Worm (Caenorhabditis elegans): Measurements from ENCODE around the gene sdz-9.

sdz-9 gene

ce11 chrII:2754595-2754994 lies 18.8 kb downstream of the sdz-9 start:
- TF ChIP-seq pqm-1 (tag; optimal IDR thresholded peaks at IDR 0.05) (no peak), nfya-1 (tag; optimal IDR thresholded peaks at IDR 0.05) (no peak), eyg-1 (tag; optimal IDR thresholded peaks at IDR 0.05) (no peak), gmeb-2 (tag; optimal IDR thresholded peaks at IDR 0.05) (no peak), elt-4 (tag; optimal IDR thresholded peaks at IDR 0.05) (peak; percentile 29)

ce11 chrII:2752999-2753398 lies 20.4 kb downstream of the sdz-9 start, which contains the start of gene F29A7.3:
Gene F29A7.3 (plus strand): TSS chrII:2753299.
- TF ChIP-seq ceh-48 (tag; optimal IDR thresholded peaks at IDR 0.05) = peak; percentile 8
- TF ChIP-seq ahr-1 (tag; optimal IDR thresholded peaks at IDR 0.05) = no peak

DNA sequence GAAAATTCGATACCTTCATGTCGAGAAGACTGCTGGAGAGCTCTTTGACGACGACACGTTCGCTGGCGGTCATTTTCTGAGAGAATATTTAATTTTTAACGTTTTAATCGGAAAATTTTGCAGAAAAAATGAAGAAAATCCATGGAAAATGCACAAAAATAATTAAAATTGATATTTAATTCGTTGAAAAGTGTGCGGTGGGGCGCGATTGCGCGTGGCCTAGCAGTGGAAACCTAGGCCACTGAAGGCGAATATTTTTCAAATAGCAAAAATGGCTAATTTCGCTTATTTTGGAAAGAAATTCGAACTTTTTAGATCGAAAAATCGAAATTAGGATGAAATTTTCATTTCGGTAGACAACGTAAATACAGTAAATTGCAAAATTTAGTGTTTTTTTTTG lies 20.9 kb downstream of the sdz-9 start, which contains the start of gene F29A7.6:
Gene F29A7.6 (minus strand): TSS at position 76 of the 400 bp plus-strand sequence.
- TF ChIP-seq F13H6.1 (tag; optimal IDR thresholded peaks at IDR 0.05) (peak; percentile 2), tbx-7 (tag; optimal IDR thresholded peaks at IDR 0.05) (peak; percentile 68), fax-1 (tag; optimal IDR thresholded peaks at IDR 0.05) (peak; percentile 32), K02D7.2 (tag; optimal IDR thresholded peaks at IDR 0.05) (no peak), ceh-30 (tag; optimal IDR thresholded peaks at IDR 0.05) (peak; percentile 16), C08G9.2 (tag; optimal IDR thresholded peaks at IDR 0.05) (peak; percentile 81), ceh-2 (tag; optimal IDR thresholded peaks at IDR 0.05) (peak; percentile 75), ceh-31 (tag; optimal IDR thresholded peaks at IDR 0.05) (peak; percentile 85), unc-42 (tag; optimal IDR thresholded peaks at IDR 0.05) (peak; percentile 81), che-1 (tag; optimal IDR thresholded peaks at IDR 0.05) (peak; percentile 2), eyg-1 (tag; optimal IDR thresholded peaks at IDR 0.05) (peak; percentile 4), madf-2 (tag; optimal IDR thresholded peaks at IDR 0.05) (no peak), zip-5 (tag; optimal IDR thresholded peaks at IDR 0.05) (peak; percentile 51), ets-4 (tag; optimal IDR thresholded peaks at IDR 0.05) (peak; percentile 68), dmd-4 (tag; optimal IDR thresholded peaks at IDR 0.05; ENCODE audit: borderline replicate concordance) (no peak), ttx-3 (tag; optimal IDR thresholded peaks at IDR 0.05) (no peak), lin-11 (tag; optimal IDR thresholded peaks at IDR 0.05) (no peak), tbx-2 (tag; optimal IDR thresholded peaks at IDR 0.05) (peak; percentile 77), sdc-2 (tag; optimal IDR thresholded peaks at IDR 0.05) (no peak), hlh-6 (tag; optimal IDR thresholded peaks at IDR 0.05) (no peak), nfya-1 (tag; optimal IDR thresholded peaks at IDR 0.05) (peak; percentile 24), ceh-19 (GFP tag; optimal IDR thresholded peaks at IDR 0.05) (no peak), ceh-34 (tag; optimal IDR thresholded peaks at IDR 0.05) (peak; percentile 43), Y22D7AL.16 (tag; optimal IDR thresholded peaks at IDR 0.05) (no peak), lim-6 (tag; optimal IDR thresholded peaks at IDR 0.05) (peak; percentile 17), ceh-14 (tag; optimal IDR thresholded peaks at IDR 0.05) (peak; percentile 69)

- TF ChIP-seq eyg-1 (tag; optimal IDR thresholded peaks at IDR 0.05) (no peak), mec-3 (tag; optimal IDR thresholded peaks at IDR 0.05; ENCODE audit: borderline replicate concordance) (no peak), hlh-15 (tag; optimal IDR thresholded peaks at IDR 0.05) (no peak), fkh-6 (tag; optimal IDR thresholded peaks at IDR 0.05) (no peak), lim-6 (tag; optimal IDR thresholded peaks at IDR 0.05) (no peak), unc-86 (tag; optimal IDR thresholded peaks at IDR 0.05) (no peak), ceh-45 (GFP tag; IDR thresholded peaks at IDR 0.05) (no peak), che-1 (tag; optimal IDR thresholded peaks at IDR 0.05) (no peak), ceh-9 (tag; optimal IDR thresholded peaks at IDR 0.05) (no peak), dmd-4 (tag; optimal IDR thresholded peaks at IDR 0.05; ENCODE audit: borderline replicate concordance) (no peak), hlh-6 (tag; optimal IDR thresholded peaks at IDR 0.05) (no peak), elt-2 (tag; optimal IDR thresholded peaks at IDR 0.05) (no peak), gmeb-2 (tag; optimal IDR thresholded peaks at IDR 0.05) (no peak), fkh-10 (GFP tag; optimal IDR thresholded peaks at IDR 0.05) (no peak), ceh-31 (tag; optimal IDR thresholded peaks at IDR 0.05) (no peak), ttx-3 (tag; optimal IDR thresholded peaks at IDR 0.05) (no peak), T23F11.4 (GFP tag; optimal IDR thresholded peaks at IDR 0.05) (no peak), madf-2 (tag; optimal IDR thresholded peaks at IDR 0.05) (no peak)
Observed at ce11 chrII:2751278-2751677, 22.2 kb downstream of the sdz-9 start.
